Worm (Caenorhabditis elegans) whole organism, young adult: ENCODE data around the gene F08D12.2.

Experiments used
- Y79H2A.3 ChIP-seq: fragments of 200-800 bp; sonication (Bioruptor generic); conservative IDR thresholded peaks from 2 replicates; pipeline ENCODE4 v1.3.6; 2022; ENCODE audit warnings: missing genetic modification reagents, missing genetic modification characterization, missing compliant biosample characterization
- athp-1 ChIP-seq: sonication (generic microtip); optimal IDR thresholded peaks from 2 replicates; lab custom pipeline; 2017; ENCODE audit warnings: mild to moderate bottlenecking, missing genetic modification characterization, missing compliant biosample characterization
- ceh-100 ChIP-seq: fragments of 200-800 bp; sonication (Bioruptor generic); IDR thresholded peaks from 2 replicates; pipeline ENCODE4 v1.3.6; 2022; ENCODE audit warnings: missing genetic modification reagents, missing genetic modification characterization, missing compliant biosample characterization
- hrde-1 ChIP-seq: sonication (generic microtip); optimal IDR thresholded peaks from 2 replicates; lab custom pipeline; 2016; ENCODE audit warnings: missing genetic modification characterization, mild to moderate bottlenecking, missing compliant biosample characterization, moderate library complexity, missing genotype, missing genetic modification reagents, borderline replicate concordance
- lir-1 ChIP-seq: fragments of 200-800 bp; sonication (Bioruptor generic); conservative IDR thresholded peaks from 2 replicates; pipeline ENCODE4 v1.3.6; 2022; ENCODE audit warnings: missing genetic modification reagents, missing genetic modification characterization, missing compliant biosample characterization
- mcd-1 ChIP-seq: fragments of 200-800 bp; sonication (Bioruptor generic); IDR thresholded peaks from 2 replicates; pipeline ENCODE4 v1.3.6; 2022; ENCODE audit warnings: missing genetic modification reagents, missing genetic modification characterization, missing compliant biosample characterization
- snpc-4 ChIP-seq, 5 experiments: fragments of 150-350 bp in 1 of 5; sonication (generic microtip) in 4 of 5; optimal IDR thresholded peaks; 2 replicates each; lab custom pipeline; 2014 to 2018; ENCODE audit warnings: missing genetic modification characterization in 5 of 5, missing biosample characterization in 3 of 5, antibody characterized with exemption in 2 of 5, mild to moderate bottlenecking in 2 of 5, missing compliant biosample characterization in 2 of 5, missing genotype in 2 of 5, moderate library complexity in 2 of 5, missing genetic modification reagents in 1 of 5
- somi-1 ChIP-seq: fragments of 200-800 bp; sonication (Bioruptor generic); optimal IDR thresholded peaks from 2 replicates; lab custom pipeline; 2018; ENCODE audit warnings: mild to moderate bottlenecking, missing genetic modification characterization, missing compliant biosample characterization
- unc-62 ChIP-seq: fragments of 150-350 bp; optimal IDR thresholded peaks from 2 replicates; lab custom pipeline; 2014; ENCODE audit warnings: missing biosample characterization, missing genetic modification reagents, missing genetic modification characterization

ce11 chrII:2777846-2778245 lies 3.6 kb upstream of the F08D12.2 start, which contains the start of gene F08D12.4:
- no peak for TF ChIP-seq mcd-1 (GFP tag; lab: Robert Waterston, UW)
- TF ChIP-seq unc-62 (GFP tag; lab: Kevin White, UChicago): no peak
- no peak for TF ChIP-seq hrde-1 (tag; lab: Kevin White, UChicago)
- no peak for TF ChIP-seq snpc-4 (GFP tag; optimal IDR thresholded peaks at IDR 0.05; lab: Kevin White, UChicago)
- no peak for TF ChIP-seq snpc-4 (tag; optimal IDR thresholded peaks at IDR 0.05; lab: Kevin White, UChicago)
- no peak for TF ChIP-seq somi-1
- TF ChIP-seq lir-1 (GFP tag; lab: Robert Waterston, UW): no peak
- no peak for TF ChIP-seq athp-1
- TF ChIP-seq Y79H2A.3 (GFP tag; lab: Robert Waterston, UW): no peak
- no peak for TF ChIP-seq ceh-100 (GFP tag; lab: Robert Waterston, UW)
